Fruit fly (Drosophila melanogaster) whole organism, wandering third instar larva: ENCODE measurements around the gene Bgb.
A peak's percentile ranks its signal among the peaks of the same experiment; 100 is the strongest.

Source experiments
- Abd-B ChIP-seq: fragments of >200 bp; optimal IDR thresholded peaks from 2 replicates; lab custom pipeline; 2017; ENCODE audit warnings: missing biosample characterization, missing genetic modification characterization
- CG9705 ChIP-seq: fragments of 200-800 bp; sonication (Bioruptor generic); optimal IDR thresholded peaks from 2 replicates; lab custom pipeline; 2018; ENCODE audit warnings: missing biosample characterization, mild to moderate bottlenecking, missing genetic modification characterization
- CrebA ChIP-seq: fragments of 200-800 bp; sonication (Bioruptor generic); optimal IDR thresholded peaks from 2 replicates; lab custom pipeline; 2016; ENCODE audit warnings: missing biosample characterization, mild to moderate bottlenecking, missing genetic modification characterization, borderline replicate concordance
- GATAd ChIP-seq: sonication (Bioruptor generic); optimal IDR thresholded peaks from 2 replicates; lab custom pipeline; 2016; ENCODE audit warnings: missing biosample characterization, missing genetic modification characterization
- HLH106 ChIP-seq: fragments of 200-800 bp; optimal IDR thresholded peaks from 3 replicates; lab custom pipeline; 2019; ENCODE audit warnings: missing biosample characterization, mild to moderate bottlenecking, missing genetic modification characterization, moderate library complexity
- Hnf4 ChIP-seq: fragments of 200-800 bp; sonication (Bioruptor generic); optimal IDR thresholded peaks from 2 replicates; lab custom pipeline; 2016; ENCODE audit warnings: missing biosample characterization, mild to moderate bottlenecking, missing genetic modification characterization
- Hr78 ChIP-seq: fragments of >200 bp; optimal IDR thresholded peaks from 2 replicates; lab custom pipeline; 2017; ENCODE audit warnings: missing biosample characterization, missing genetic modification characterization
- Hr83 ChIP-seq: fragments of 200-300 bp; sonication (Bioruptor generic); optimal IDR thresholded peaks from 2 replicates; lab custom pipeline; 2016; ENCODE audit warnings: missing biosample characterization, mild to moderate bottlenecking, missing genetic modification characterization, moderate library complexity; ENCODE audit not compliant: poor library complexity, severe bottlenecking
- Jra ChIP-seq: sonication (Bioruptor generic); optimal IDR thresholded peaks from 2 replicates; lab custom pipeline; 2016; ENCODE audit warnings: missing biosample characterization, missing genetic modification characterization
- Mio ChIP-seq: sonication (Bioruptor generic); optimal IDR thresholded peaks from 2 replicates; lab custom pipeline; 2016; ENCODE audit warnings: missing biosample characterization, missing genetic modification characterization
- Myc ChIP-seq: fragments of >200 bp; optimal IDR thresholded peaks from 2 replicates; lab custom pipeline; 2017
- OdsH ChIP-seq: fragments of 200-800 bp; sonication (Bioruptor generic); optimal IDR thresholded peaks from 2 replicates; lab custom pipeline; 2016; ENCODE audit warnings: missing biosample characterization, mild to moderate bottlenecking, missing genetic modification characterization
- Rel ChIP-seq, 2 experiments: fragments of 200-800 bp; sonication (Bioruptor generic) in 1 of 2; optimal IDR thresholded peaks; 2 replicates in 1 of 2; 3 replicates in 1 of 2; lab custom pipeline; 2016 to 2019; ENCODE audit warnings: mild to moderate bottlenecking in 2 of 2, missing biosample characterization in 2 of 2, missing genetic modification characterization in 2 of 2, moderate library complexity in 1 of 2
- Sp1 ChIP-seq: fragments of 200-800 bp; sonication (Bioruptor generic); optimal IDR thresholded peaks from 3 replicates; lab custom pipeline; 2019; ENCODE audit warnings: missing biosample characterization, mild to moderate bottlenecking, missing genetic modification characterization, moderate library complexity
- Vsx2 ChIP-seq: fragments of 200-300, 225-300 bp; sonication (Bioruptor generic); optimal IDR thresholded peaks from 2 replicates; lab custom pipeline; 2018; ENCODE audit warnings: missing biosample characterization, missing genetic modification characterization; ENCODE audit not compliant: partially characterized antibody
- dl ChIP-seq, 2 experiments: fragments of 175-275, 200-275 bp in 1 of 2; fragments of 200-275 bp in 1 of 2; sonication (Bioruptor generic); optimal IDR thresholded peaks; lab custom pipeline; 2018; ENCODE audit warnings: mild to moderate bottlenecking in 2 of 2, missing biosample characterization in 2 of 2, missing genetic modification characterization in 2 of 2, moderate library complexity in 2 of 2; ENCODE audit not compliant: partially characterized antibody in 2 of 2, insufficient read depth in 1 of 2
- dmrt93B ChIP-seq: fragments of 200-800 bp; sonication (Bioruptor generic); optimal IDR thresholded peaks from 2 replicates; lab custom pipeline; 2018; ENCODE audit warnings: missing biosample characterization, mild to moderate bottlenecking, missing genetic modification characterization
- dsf ChIP-seq: sonication (Bioruptor generic); optimal IDR thresholded peaks from 2 replicates; lab custom pipeline; 2016; ENCODE audit warnings: missing biosample characterization, missing genetic modification characterization, borderline replicate concordance
- ey ChIP-seq: fragments of 200-800 bp; sonication (Bioruptor generic); optimal IDR thresholded peaks from 2 replicates; lab custom pipeline; 2016; ENCODE audit warnings: missing biosample characterization, missing genetic modification characterization
- foxo ChIP-seq, 2 experiments: fragments of 200-800 bp; sonication (Bioruptor generic); optimal IDR thresholded peaks; 2 replicates in 1 of 2; 3 replicates in 1 of 2; lab custom pipeline; 2016 to 2017; ENCODE audit warnings: missing biosample characterization in 2 of 2, missing genetic modification characterization in 2 of 2
- fru ChIP-seq: fragments of 200-800 bp; sonication (Bioruptor generic); optimal IDR thresholded peaks from 3 replicates; lab custom pipeline; 2016; ENCODE audit warnings: missing biosample characterization, mild to moderate bottlenecking, missing genetic modification characterization
- h ChIP-seq: fragments of 200-800 bp; sonication (Bioruptor generic); optimal IDR thresholded peaks from 3 replicates; lab custom pipeline; 2016; ENCODE audit warnings: missing biosample characterization, mild to moderate bottlenecking, missing genetic modification characterization
- jim ChIP-seq: fragments of 175-275, 200-325 bp; sonication (Bioruptor generic); optimal IDR thresholded peaks from 2 replicates; lab custom pipeline; 2016; ENCODE audit warnings: missing biosample characterization, mild to moderate bottlenecking, missing genetic modification characterization
- lola ChIP-seq: fragments of >200 bp; optimal IDR thresholded peaks from 2 replicates; lab custom pipeline; 2017; ENCODE audit warnings: missing biosample characterization, missing genetic modification characterization
- pan ChIP-seq: fragments of >200 bp; optimal IDR thresholded peaks from 2 replicates; lab custom pipeline; 2017
- psq ChIP-seq: fragments of 200-800 bp; sonication (Bioruptor generic); optimal IDR thresholded peaks from 3 replicates; lab custom pipeline; 2017; ENCODE audit warnings: missing biosample characterization, mild to moderate bottlenecking, missing genetic modification characterization, moderate library complexity
- rgr ChIP-seq: fragments of 200-800 bp; sonication (Bioruptor generic); optimal IDR thresholded peaks from 3 replicates; lab custom pipeline; 2016; ENCODE audit warnings: missing biosample characterization, mild to moderate bottlenecking, missing genetic modification characterization
- sage ChIP-seq: fragments of 200-800 bp; sonication (Bioruptor generic); optimal IDR thresholded peaks from 2 replicates; lab custom pipeline; 2016; ENCODE audit warnings: missing biosample characterization, mild to moderate bottlenecking, missing genetic modification characterization
- sv ChIP-seq: fragments of 200-800 bp; sonication (Bioruptor generic); optimal IDR thresholded peaks from 3 replicates; lab custom pipeline; 2016; ENCODE audit warnings: missing biosample characterization, missing genetic modification characterization
- tai ChIP-seq: sonication (Bioruptor generic); optimal IDR thresholded peaks from 2 replicates; lab custom pipeline; 2016; ENCODE audit warnings: missing biosample characterization, missing genetic modification characterization
- usp ChIP-seq: fragments of >200 bp; optimal IDR thresholded peaks from 2 replicates; lab custom pipeline; 2017; ENCODE audit warnings: missing biosample characterization, missing genetic modification characterization
- woc ChIP-seq: sonication (Bioruptor generic); optimal IDR thresholded peaks from 2 replicates; lab custom pipeline; 2016; ENCODE audit warnings: missing biosample characterization, mild to moderate bottlenecking, missing genetic modification characterization

Bgb gene

dm6 chr3L:1602064-1602832 lies 37.3 kb upstream of the Bgb start, which contains the start of gene CG12104:
TSS of gene CG12104 (minus strand) at chr3L:1602674.
- TF ChIP-seq h (GFP tag; lab: Kevin White, UChicago), result peak; percentile 22
- TF ChIP-seq dl (GFP tag; optimal IDR thresholded peaks at IDR 0.05; lab: Kevin White, UChicago; ENCODE audit: insufficient read depth in 1 of 2, partially characterized antibody in 2 of 2), result no peak
- no peak for TF ChIP-seq GATAd
- TF ChIP-seq foxo (GFP tag; optimal IDR thresholded peaks at IDR 0.05; lab: Kevin White, UChicago), result peak in 1 of 2 experiments; percentile 11
- no peak for TF ChIP-seq rgr (GFP tag; lab: Kevin White, UChicago)
- no peak for TF ChIP-seq Mio
- TF ChIP-seq Myc, result no peak
- no peak for TF ChIP-seq Hnf4
- no peak for TF ChIP-seq HLH106 (tag; lab: Kevin White, UChicago)
- TF ChIP-seq sv (GFP tag; lab: Kevin White, UChicago), result no peak
- no peak for TF ChIP-seq sage (GFP tag; lab: Kevin White, UChicago)
- no peak for TF ChIP-seq Vsx2 (GFP tag; lab: Kevin White, UChicago)
- no peak for TF ChIP-seq woc (GFP tag; lab: Kevin White, UChicago)
- no peak for TF ChIP-seq psq (GFP tag; lab: Kevin White, UChicago)
- no peak for TF ChIP-seq Jra (GFP tag; lab: Kevin White, UChicago)
- TF ChIP-seq CG9705 (GFP tag; lab: Kevin White, UChicago), result no peak
- TF ChIP-seq CrebA, result no peak
- TF ChIP-seq OdsH (GFP tag; lab: Kevin White, UChicago), result no peak
- no peak for TF ChIP-seq lola
- TF ChIP-seq Hr78 (GFP tag; lab: Kevin White, UChicago), result no peak
- TF ChIP-seq Sp1, result no peak
- TF ChIP-seq Abd-B, result no peak
- TF ChIP-seq ey, result no peak
- TF ChIP-seq Rel (GFP tag; optimal IDR thresholded peaks at IDR 0.05; lab: Kevin White, UChicago), result no peak
- TF ChIP-seq Rel (tag; optimal IDR thresholded peaks at IDR 0.05; lab: Kevin White, UChicago), result peak; percentile 1

DNA sequence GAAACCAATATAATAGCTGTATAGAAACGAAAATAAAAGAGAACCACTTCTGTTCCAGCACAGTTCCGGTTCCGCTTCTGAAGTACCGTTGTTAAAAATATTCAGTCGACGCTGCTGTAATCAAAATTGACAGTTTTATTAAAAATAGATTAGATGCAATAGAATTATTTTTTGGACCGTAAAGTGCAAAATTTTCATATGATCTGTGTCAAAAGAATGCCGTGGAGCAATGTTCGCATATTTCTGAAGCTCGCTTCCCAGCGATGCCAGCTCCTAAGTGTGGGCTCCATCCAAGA lies 36.7 kb upstream of the Bgb start, which contains the start of the genes CG18170 and CG33791:
Gene CG18170, plus strand, starts transcription at position 122 of the 296 bp plus-strand sequence.
Gene CG33791, plus strand, starts transcription at position 122 of the 296 bp plus-strand sequence.
- TF ChIP-seq psq (GFP tag; lab: Kevin White, UChicago) (no peak), Jra (GFP tag; lab: Kevin White, UChicago) (no peak), OdsH (GFP tag; lab: Kevin White, UChicago) (no peak), CrebA (no peak), Myc (no peak), tai (GFP tag; lab: Kevin White, UChicago) (no peak), foxo (GFP tag; optimal IDR thresholded peaks at IDR 0.05; lab: Kevin White, UChicago) (no peak), Mio (no peak), pan (no peak), dmrt93B (GFP tag; lab: Kevin White, UChicago) (no peak), GATAd (no peak), usp (GFP tag; lab: Kevin White, UChicago) (no peak), sv (GFP tag; lab: Kevin White, UChicago) (no peak), Abd-B (no peak), fru (GFP tag; lab: Kevin White, UChicago) (no peak), dsf (GFP tag; lab: Kevin White, UChicago) (no peak), CG9705 (GFP tag; lab: Kevin White, UChicago) (no peak), sage (GFP tag; lab: Kevin White, UChicago) (no peak)

dm6 chr3L:1609611-1610010 lies 29.9 kb upstream of the Bgb start:
- TF ChIP-seq usp (GFP tag; lab: Kevin White, UChicago) (no peak), ey (no peak), dsf (GFP tag; lab: Kevin White, UChicago) (no peak), CG9705 (GFP tag; lab: Kevin White, UChicago) (no peak), Myc (no peak), dmrt93B (GFP tag; lab: Kevin White, UChicago) (no peak), OdsH (GFP tag; lab: Kevin White, UChicago) (no peak), psq (GFP tag; lab: Kevin White, UChicago) (no peak), Hr83 (GFP tag; lab: Kevin White, UChicago) (no peak), foxo (GFP tag; optimal IDR thresholded peaks at IDR 0.05; lab: Kevin White, UChicago) (no peak), Hr78 (GFP tag; lab: Kevin White, UChicago) (no peak), jim (no peak)
